Worm (Caenorhabditis elegans): Measurements from ENCODE around the gene moe-3.

The moe-3 gene

DNA sequence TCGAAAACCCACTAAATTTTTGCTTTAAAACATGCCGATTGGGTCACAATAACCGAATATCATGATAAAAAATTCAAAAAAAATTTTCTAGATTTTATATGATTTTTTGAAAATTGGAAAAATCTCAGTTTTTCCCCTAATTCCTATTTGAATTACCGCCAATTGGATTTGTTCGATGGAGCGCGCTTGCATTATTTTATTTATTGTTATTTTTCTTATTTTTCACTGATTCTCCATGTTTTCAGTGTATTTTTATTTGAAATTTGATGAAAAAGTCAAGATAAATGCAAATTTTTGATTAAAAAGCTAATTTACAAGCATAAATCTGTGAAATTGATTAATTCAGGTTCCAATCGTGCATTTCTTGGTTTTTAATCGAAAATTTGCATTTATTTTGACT is 22.6 kb upstream of the moe-3 start:
- TF ChIP-seq klf-2 (GFP tag; conservative IDR thresholded peaks at IDR 0.05), result no peak
- no peak for TF ChIP-seq ztf-23 (GFP tag; IDR thresholded peaks at IDR 0.05)
- TF ChIP-seq flt-1 (GFP tag; IDR thresholded peaks at IDR 0.05), result no peak
- no peak for TF ChIP-seq med-1 (GFP tag; optimal IDR thresholded peaks at IDR 0.05; ENCODE audit: insufficient read depth)
- TF ChIP-seq T22C8.4 (GFP tag; IDR thresholded peaks at IDR 0.05), result no peak
- TF ChIP-seq cog-1 (tag; optimal IDR thresholded peaks at IDR 0.05), result no peak
- TF ChIP-seq ztf-29 (GFP tag; IDR thresholded peaks at IDR 0.05), result no peak
- TF ChIP-seq tab-1 (GFP tag; IDR thresholded peaks at IDR 0.05), result no peak

DNA sequence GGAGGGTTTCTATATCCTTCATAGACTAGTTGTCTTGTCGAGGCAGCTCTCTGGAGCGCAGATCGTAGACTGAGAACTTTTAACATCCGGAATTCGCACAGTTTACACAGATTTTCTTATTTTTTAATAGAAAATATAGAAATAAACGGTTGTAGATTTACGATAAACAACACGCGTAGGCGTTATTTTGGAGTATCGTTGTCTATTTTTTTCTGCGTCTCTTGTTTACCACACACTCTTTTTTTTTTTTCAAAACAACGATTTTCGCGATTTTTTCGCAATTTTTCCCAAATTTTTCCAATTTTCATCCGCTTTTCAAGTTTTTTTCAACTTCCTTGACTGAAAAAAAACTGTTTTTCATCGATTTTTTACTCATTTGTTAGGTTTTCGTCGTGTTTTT is 21.7 kb upstream of the moe-3 start, which contains the start of gene mecr-1:
mecr-1 (minus strand) TSS at position 127 of the 400 bp plus-strand sequence.
- no peak for TF ChIP-seq flt-1 (GFP tag; IDR thresholded peaks at IDR 0.05)
- no peak for TF ChIP-seq cog-1 (tag; optimal IDR thresholded peaks at IDR 0.05)
- TF ChIP-seq ref-1 (GFP tag; conservative IDR thresholded peaks at IDR 0.05), result no peak
- no peak for TF ChIP-seq ztf-29 (GFP tag; IDR thresholded peaks at IDR 0.05)
- TF ChIP-seq T22C8.4 (GFP tag; IDR thresholded peaks at IDR 0.05), result no peak
- no peak for TF ChIP-seq ztf-23 (GFP tag; IDR thresholded peaks at IDR 0.05)
- no peak for TF ChIP-seq med-1 (GFP tag; optimal IDR thresholded peaks at IDR 0.05; ENCODE audit: insufficient read depth)
- TF ChIP-seq klf-2 (GFP tag; conservative IDR thresholded peaks at IDR 0.05), result no peak

DNA sequence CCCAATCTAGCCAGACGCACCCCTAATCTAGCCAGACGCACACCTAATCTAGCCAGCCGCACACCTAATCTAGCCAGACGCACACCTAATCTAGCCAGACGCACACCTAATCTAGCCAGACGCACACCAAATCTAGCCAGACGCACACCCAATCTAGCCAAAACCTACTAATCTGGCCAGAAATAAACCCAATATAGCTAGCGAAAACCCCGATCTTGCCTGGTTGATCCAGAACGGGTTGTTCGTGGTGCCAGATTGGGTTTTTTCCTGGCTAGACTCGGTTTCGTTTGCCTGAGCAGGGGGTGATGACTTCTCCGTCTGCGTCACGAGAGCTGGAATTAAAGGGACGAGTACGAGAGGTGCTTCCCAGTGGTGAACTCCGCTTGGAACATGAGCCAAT is 18.6 kb upstream of the moe-3 start, which contains the start of gene W09H1.3:
W09H1.3 (plus strand) TSS at position 301 of the 400 bp plus-strand sequence.
- no peak for TF ChIP-seq klf-2 (GFP tag; conservative IDR thresholded peaks at IDR 0.05)
- TF ChIP-seq tab-1 (GFP tag; IDR thresholded peaks at IDR 0.05), result no peak
- no peak for TF ChIP-seq ztf-29 (GFP tag; IDR thresholded peaks at IDR 0.05)
- TF ChIP-seq cog-1 (tag; optimal IDR thresholded peaks at IDR 0.05), result no peak
- no peak for TF ChIP-seq ztf-23 (GFP tag; IDR thresholded peaks at IDR 0.05)
- TF ChIP-seq T22C8.4 (GFP tag; IDR thresholded peaks at IDR 0.05), result no peak
- TF ChIP-seq ref-1 (GFP tag; conservative IDR thresholded peaks at IDR 0.05), result no peak
- no peak for TF ChIP-seq flt-1 (GFP tag; IDR thresholded peaks at IDR 0.05)
- no peak for TF ChIP-seq med-1 (GFP tag; optimal IDR thresholded peaks at IDR 0.05; ENCODE audit: insufficient read depth)

DNA sequence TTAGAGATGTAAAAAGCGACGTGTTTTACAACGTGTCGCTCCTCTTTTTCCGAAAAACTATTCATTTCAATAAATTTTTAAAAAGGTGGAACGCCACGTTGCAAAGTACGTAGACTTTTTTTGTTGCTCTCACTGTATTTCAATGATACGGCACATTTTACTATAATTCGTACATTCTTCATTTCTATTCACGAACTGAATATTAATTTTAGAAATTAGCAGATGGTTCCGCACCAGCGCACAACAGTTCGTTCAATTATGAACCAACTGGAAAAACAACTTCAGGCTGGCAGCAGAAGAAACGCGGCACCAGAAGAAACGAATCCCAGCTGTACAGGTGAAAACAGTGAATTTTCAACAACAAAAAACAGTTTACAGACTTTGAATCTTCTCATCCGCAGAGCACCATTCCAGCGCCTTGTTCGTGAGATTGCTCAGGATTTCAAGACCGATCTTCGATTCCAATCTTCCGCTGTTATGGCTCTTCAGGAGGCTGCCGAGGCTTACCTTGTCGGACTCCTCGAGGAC is 17.8 kb upstream of the moe-3 start, which contains the start of the genes W09H1.4 and his-73:
W09H1.4 (plus strand) TSS at position 301 of the 528 bp plus-strand sequence.
his-73 (plus strand) TSS at position 478 of the 528 bp plus-strand sequence.
- TF ChIP-seq med-1 (GFP tag; optimal IDR thresholded peaks at IDR 0.05; ENCODE audit: insufficient read depth), result no peak
- no peak for TF ChIP-seq ztf-23 (GFP tag; IDR thresholded peaks at IDR 0.05)
- TF ChIP-seq ztf-29 (GFP tag; IDR thresholded peaks at IDR 0.05), result no peak
- TF ChIP-seq T22C8.4 (GFP tag; IDR thresholded peaks at IDR 0.05), result no peak
- no peak for TF ChIP-seq flt-1 (GFP tag; IDR thresholded peaks at IDR 0.05)
- TF ChIP-seq cog-1 (tag; optimal IDR thresholded peaks at IDR 0.05), result no peak
- TF ChIP-seq tab-1 (GFP tag; IDR thresholded peaks at IDR 0.05), result no peak
- TF ChIP-seq klf-2 (GFP tag; conservative IDR thresholded peaks at IDR 0.05), result no peak
- TF ChIP-seq ref-1 (GFP tag; conservative IDR thresholded peaks at IDR 0.05), result no peak

DNA sequence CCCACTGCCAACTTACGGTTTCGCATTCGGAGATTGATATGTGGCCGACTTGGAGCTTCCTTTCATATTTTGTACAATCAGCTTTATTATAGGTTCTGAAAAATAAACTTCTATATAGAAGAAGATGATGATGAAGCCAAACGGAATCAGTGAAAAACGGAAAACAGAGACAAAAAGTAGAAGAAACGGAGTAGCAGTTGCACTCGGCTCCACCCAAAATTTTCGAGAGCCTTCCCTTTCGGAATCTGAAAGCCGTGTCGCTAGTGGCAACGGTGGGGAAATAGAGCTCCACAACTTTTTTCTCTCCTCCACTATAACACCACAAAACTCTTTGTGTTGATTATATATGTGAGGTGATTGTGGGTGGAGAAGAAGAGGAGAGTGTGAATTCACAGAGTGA is 15.9 kb upstream of the moe-3 start, which contains the start of gene W09H1.1:
W09H1.1 (minus strand) TSS at position 101 of the 400 bp plus-strand sequence.
- TF ChIP-seq T22C8.4 (GFP tag; IDR thresholded peaks at IDR 0.05), result no peak

DNA sequence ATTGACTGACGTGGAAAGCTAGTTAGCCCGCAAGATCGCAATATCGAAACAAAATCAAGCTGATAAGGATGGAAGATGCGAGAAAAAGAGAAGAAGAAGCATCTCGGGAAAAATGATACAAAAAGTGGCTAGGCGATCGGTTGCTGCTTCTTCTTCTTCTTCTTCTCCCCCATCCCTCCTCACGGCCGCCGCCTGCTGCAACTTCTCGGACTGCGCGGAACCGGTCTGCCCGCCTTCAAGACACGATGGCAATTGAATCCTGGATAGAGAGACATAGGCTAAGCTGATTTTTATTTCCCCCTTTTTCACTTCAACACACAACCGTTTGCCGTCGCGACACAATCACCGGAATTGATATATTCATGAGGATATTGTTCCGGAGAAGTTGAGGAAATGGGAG is 8.9 kb upstream of the moe-3 start:
- no peak for TF ChIP-seq T22C8.4 (GFP tag; IDR thresholded peaks at IDR 0.05)
- no peak for TF ChIP-seq cog-1 (tag; optimal IDR thresholded peaks at IDR 0.05)
- no peak for TF ChIP-seq ztf-29 (GFP tag; IDR thresholded peaks at IDR 0.05)
- TF ChIP-seq ref-1 (GFP tag; conservative IDR thresholded peaks at IDR 0.05), result no peak
- no peak for TF ChIP-seq tab-1 (GFP tag; IDR thresholded peaks at IDR 0.05)
- TF ChIP-seq med-1 (GFP tag; optimal IDR thresholded peaks at IDR 0.05; ENCODE audit: insufficient read depth), result no peak
- TF ChIP-seq klf-2 (GFP tag; conservative IDR thresholded peaks at IDR 0.05), result no peak
- TF ChIP-seq ztf-23 (GFP tag; IDR thresholded peaks at IDR 0.05), result no peak
- TF ChIP-seq flt-1 (GFP tag; IDR thresholded peaks at IDR 0.05), result no peak

DNA sequence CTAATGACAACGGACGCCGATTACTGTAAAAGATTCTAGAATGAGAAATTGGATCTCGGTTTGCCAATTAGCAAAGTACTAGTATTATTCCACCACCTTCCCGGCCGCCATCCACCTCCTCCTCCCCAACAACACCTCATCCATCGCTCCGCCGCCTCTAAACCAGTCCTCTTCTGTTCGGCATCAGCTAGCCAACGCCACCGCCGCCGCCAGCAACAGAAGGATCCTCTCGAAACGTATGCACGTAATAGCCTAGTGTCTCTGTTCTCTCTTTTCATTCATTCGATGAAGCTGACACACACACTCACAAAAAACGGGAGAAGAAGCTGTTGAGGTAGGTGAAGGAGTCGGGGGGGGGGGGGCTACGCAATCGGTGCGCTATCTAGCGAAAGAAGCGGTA is 5.2 kb upstream of the moe-3 start:
- TF ChIP-seq klf-2 (GFP tag; conservative IDR thresholded peaks at IDR 0.05), result no peak

DNA sequence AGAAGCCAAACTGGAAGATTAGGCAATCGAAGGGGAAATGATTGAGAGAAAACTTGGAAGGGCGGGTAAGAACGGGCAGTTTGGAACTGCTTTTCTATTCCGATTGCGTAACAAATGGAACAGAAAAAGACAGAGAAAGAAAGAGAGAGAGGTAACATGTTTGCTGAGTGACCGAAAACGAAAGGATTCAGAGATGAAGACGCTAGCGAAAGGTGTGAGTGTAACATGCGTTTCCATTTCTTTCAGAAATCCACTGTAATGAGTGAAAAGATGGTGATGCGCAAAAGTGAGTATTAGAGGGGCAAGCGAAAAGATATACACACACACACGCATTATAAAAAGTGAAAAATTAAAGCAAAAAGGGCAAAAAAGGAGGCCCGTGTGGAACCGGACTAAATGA is 2.0 kb upstream of the moe-3 start:
- no peak for TF ChIP-seq ztf-23 (GFP tag; IDR thresholded peaks at IDR 0.05)
- no peak for TF ChIP-seq tab-1 (GFP tag; IDR thresholded peaks at IDR 0.05)
- no peak for TF ChIP-seq klf-2 (GFP tag; conservative IDR thresholded peaks at IDR 0.05)
- no peak for TF ChIP-seq med-1 (GFP tag; optimal IDR thresholded peaks at IDR 0.05; ENCODE audit: insufficient read depth)
- no peak for TF ChIP-seq ztf-29 (GFP tag; IDR thresholded peaks at IDR 0.05)
- no peak for TF ChIP-seq T22C8.4 (GFP tag; IDR thresholded peaks at IDR 0.05)
- no peak for TF ChIP-seq cog-1 (tag; optimal IDR thresholded peaks at IDR 0.05)
- no peak for TF ChIP-seq ref-1 (GFP tag; conservative IDR thresholded peaks at IDR 0.05)
- TF ChIP-seq flt-1 (GFP tag; IDR thresholded peaks at IDR 0.05), result no peak

DNA sequence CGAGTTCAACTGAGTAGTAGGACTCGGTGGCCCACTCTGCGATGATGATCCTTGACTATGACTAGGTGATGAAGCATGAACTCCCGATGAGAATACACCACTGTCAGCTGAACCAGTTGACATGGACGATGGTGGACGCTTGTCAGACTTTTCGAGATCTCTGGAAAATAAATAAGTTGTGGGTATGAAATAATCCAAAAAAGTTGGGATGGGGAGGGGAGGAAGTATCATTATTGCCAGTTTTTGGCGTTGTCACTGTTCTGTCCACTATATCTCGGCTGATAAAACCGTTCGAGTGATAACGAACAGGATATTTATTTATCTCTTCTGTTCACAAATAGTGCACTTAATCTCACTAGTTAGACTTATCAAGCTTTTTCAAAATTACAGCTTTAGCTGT is 1.5 kb downstream of the moe-3 start:
- TF ChIP-seq ztf-29 (GFP tag; IDR thresholded peaks at IDR 0.05) (no peak), klf-2 (GFP tag; conservative IDR thresholded peaks at IDR 0.05) (no peak), tab-1 (GFP tag; IDR thresholded peaks at IDR 0.05) (no peak), T22C8.4 (GFP tag; IDR thresholded peaks at IDR 0.05) (no peak), flt-1 (GFP tag; IDR thresholded peaks at IDR 0.05) (no peak)

DNA sequence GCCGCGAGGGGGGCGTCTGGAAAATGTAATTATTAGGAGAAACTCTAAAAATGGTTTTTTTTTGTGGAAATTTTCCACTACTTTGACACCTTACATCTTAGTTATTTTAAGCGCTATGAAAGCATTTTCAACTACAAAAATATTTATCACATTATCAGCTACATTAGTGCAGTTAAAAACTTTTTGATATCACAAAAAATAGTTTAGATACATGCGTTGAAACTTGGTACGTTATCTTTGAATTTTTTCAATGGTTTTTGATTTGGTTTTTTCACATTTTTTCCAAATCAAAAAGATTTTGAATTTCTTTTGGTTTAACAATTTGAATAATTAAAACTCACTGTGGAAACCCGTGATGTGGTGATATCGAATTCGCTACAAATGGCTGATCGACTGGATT is 2.5 kb downstream of the moe-3 start:
- TF ChIP-seq klf-2 (GFP tag; conservative IDR thresholded peaks at IDR 0.05) (no peak), ztf-23 (GFP tag; IDR thresholded peaks at IDR 0.05) (no peak), ref-1 (GFP tag; conservative IDR thresholded peaks at IDR 0.05) (no peak), med-1 (GFP tag; optimal IDR thresholded peaks at IDR 0.05; ENCODE audit: insufficient read depth) (no peak), tab-1 (GFP tag; IDR thresholded peaks at IDR 0.05) (no peak), cog-1 (tag; optimal IDR thresholded peaks at IDR 0.05) (no peak), T22C8.4 (GFP tag; IDR thresholded peaks at IDR 0.05) (no peak), ztf-29 (GFP tag; IDR thresholded peaks at IDR 0.05) (no peak), flt-1 (GFP tag; IDR thresholded peaks at IDR 0.05) (no peak)

Measured in whole organism, midembryonic.